Worm (Caenorhabditis elegans) whole organism, L2 larva: ENCODE data around the gene F54D10.8.

Experiments
- C34F6.9 ChIP-seq: fragments of 150-350 bp; optimal IDR thresholded peaks from 2 replicates; lab custom pipeline; 2014; ENCODE audit warnings: missing biosample characterization, missing genetic modification characterization
- F13H6.1 ChIP-seq: sonication (generic microtip); optimal IDR thresholded peaks from 2 replicates; lab custom pipeline; 2016; ENCODE audit warnings: missing genetic modification characterization, missing compliant biosample characterization
- R02D3.7 ChIP-seq: fragments of 150-350 bp; optimal IDR thresholded peaks from 2 replicates; lab custom pipeline; 2014; ENCODE audit warnings: missing biosample characterization, missing genetic modification characterization
- Y55F3AM.14 ChIP-seq: fragments of 200-800 bp; sonication (Bioruptor generic); optimal IDR thresholded peaks from 2 replicates; lab custom pipeline; 2018; ENCODE audit warnings: mild to moderate bottlenecking, missing genetic modification characterization, missing compliant biosample characterization
- ZK546.5 ChIP-seq: sonication (generic microtip); optimal IDR thresholded peaks from 2 replicates; lab custom pipeline; 2017; ENCODE audit warnings: missing biosample characterization, missing genetic modification characterization
- alr-1 ChIP-seq: fragments of 150-350 bp; optimal IDR thresholded peaks from 2 replicates; lab custom pipeline; 2014; ENCODE audit warnings: missing biosample characterization, missing genetic modification characterization
- aly-2 ChIP-seq: fragments of 150-350 bp; optimal IDR thresholded peaks from 2 replicates; lab custom pipeline; 2014; ENCODE audit warnings: missing biosample characterization, missing genetic modification characterization
- ama-1 ChIP-seq: fragments of 150-350 bp; optimal IDR thresholded peaks from 2 replicates; lab custom pipeline; 2018; ENCODE audit warnings: inconsistent platforms
- blmp-1 ChIP-seq: sonication (generic microtip); optimal IDR thresholded peaks from 2 replicates; lab custom pipeline; 2017; ENCODE audit warnings: missing genetic modification characterization, mild to moderate bottlenecking, missing compliant biosample characterization, antibody characterized with exemption, moderate library complexity; ENCODE audit not compliant: insufficient read depth
- ceh-16 ChIP-seq: fragments of 150-350 bp; optimal IDR thresholded peaks from 2 replicates; lab custom pipeline; 2014; ENCODE audit warnings: missing biosample characterization, missing genetic modification characterization
- ceh-82 ChIP-seq: fragments of 150-350 bp; optimal IDR thresholded peaks from 2 replicates; lab custom pipeline; 2014; ENCODE audit warnings: missing biosample characterization, missing genetic modification characterization
- crh-2 ChIP-seq: sonication (generic microtip); optimal IDR thresholded peaks from 2 replicates; lab custom pipeline; 2017; ENCODE audit warnings: missing biosample characterization, missing genetic modification characterization
- dmd-4 ChIP-seq: sonication (generic microtip); optimal IDR thresholded peaks from 2 replicates; lab custom pipeline; 2017; ENCODE audit warnings: missing biosample characterization, missing genetic modification characterization
- egl-27 ChIP-seq: sonication (generic microtip); optimal IDR thresholded peaks from 3 replicates; lab custom pipeline; 2017; ENCODE audit warnings: missing biosample characterization, missing genetic modification reagents, missing genetic modification characterization
- elt-1 ChIP-seq: fragments of 150-350 bp; optimal IDR thresholded peaks from 2 replicates; lab custom pipeline; 2014; ENCODE audit warnings: missing biosample characterization, missing genetic modification characterization
- elt-3 ChIP-seq: sonication (generic microtip); optimal IDR thresholded peaks from 2 replicates; lab custom pipeline; 2017; ENCODE audit warnings: missing biosample characterization, missing genetic modification characterization
- fos-1 ChIP-seq: fragments of 150-350 bp; optimal IDR thresholded peaks from 2 replicates; lab custom pipeline; 2014; ENCODE audit warnings: missing biosample characterization, missing genetic modification characterization
- gmeb-1 ChIP-seq: fragments of 150-350 bp; optimal IDR thresholded peaks from 2 replicates; lab custom pipeline; 2014; ENCODE audit warnings: missing biosample characterization, missing genetic modification characterization
- lin-11 ChIP-seq: fragments of 150-350 bp; sonication (generic microtip); optimal IDR thresholded peaks from 2 replicates; lab custom pipeline; 2014; ENCODE audit warnings: missing biosample characterization, missing genetic modification characterization, inconsistent platforms, mixed read lengths
- lin-13 ChIP-seq: fragments of 150-350 bp; optimal IDR thresholded peaks from 2 replicates; lab custom pipeline; 2014; ENCODE audit warnings: missing biosample characterization, missing genetic modification reagents, missing genetic modification characterization
- lin-39 ChIP-seq: fragments of 150-350 bp; optimal IDR thresholded peaks from 2 replicates; lab custom pipeline; 2014; ENCODE audit warnings: missing biosample characterization, missing genetic modification reagents, missing genetic modification characterization
- lsy-2 ChIP-seq, 2 experiments: fragments of 150-350 bp in 1 of 2; sonication (generic microtip) in 1 of 2; optimal IDR thresholded peaks; 2 replicates each; lab custom pipeline; 2014 to 2017; ENCODE audit warnings: missing biosample characterization in 2 of 2, missing genetic modification characterization in 2 of 2
- mab-5 ChIP-seq: fragments of 150-350 bp; optimal IDR thresholded peaks from 2 replicates; lab custom pipeline; 2014; ENCODE audit warnings: missing biosample characterization, missing genetic modification characterization
- mbf-1 ChIP-seq: sonication (generic microtip); optimal IDR thresholded peaks from 2 replicates; lab custom pipeline; 2017; ENCODE audit warnings: missing biosample characterization, missing genetic modification characterization
- mdl-1 ChIP-seq, 2 experiments: fragments of 150-350 bp in 1 of 2; sonication (generic microtip) in 1 of 2; optimal IDR thresholded peaks; 2 replicates each; lab custom pipeline; 2017; ENCODE audit warnings: missing biosample characterization in 2 of 2, missing genetic modification characterization in 2 of 2
- nhr-10 ChIP-seq: sonication (generic microtip); optimal IDR thresholded peaks from 2 replicates; lab custom pipeline; 2017; ENCODE audit warnings: missing biosample characterization, missing genetic modification characterization
- nhr-11 ChIP-seq: fragments of 150-350 bp; optimal IDR thresholded peaks from 2 replicates; lab custom pipeline; 2014; ENCODE audit warnings: missing biosample characterization, missing genetic modification characterization
- nhr-12 ChIP-seq: fragments of 150-350 bp; optimal IDR thresholded peaks from 2 replicates; lab custom pipeline; 2014; ENCODE audit warnings: missing biosample characterization, missing genetic modification characterization
- nhr-129 ChIP-seq: fragments of 150-350 bp; optimal IDR thresholded peaks from 2 replicates; lab custom pipeline; 2014; ENCODE audit warnings: missing biosample characterization, missing genetic modification characterization
- nhr-21 ChIP-seq: fragments of 150-350 bp; optimal IDR thresholded peaks from 2 replicates; lab custom pipeline; 2014; ENCODE audit warnings: missing biosample characterization, missing genetic modification characterization
- nhr-23 ChIP-seq: fragments of 150-350 bp; optimal IDR thresholded peaks from 2 replicates; lab custom pipeline; 2014; ENCODE audit warnings: missing biosample characterization, missing genetic modification reagents, missing genetic modification characterization
- nhr-237 ChIP-seq: fragments of 150-350 bp; optimal IDR thresholded peaks from 2 replicates; lab custom pipeline; 2014; ENCODE audit warnings: missing biosample characterization, missing genetic modification characterization
- nhr-25 ChIP-seq: fragments of 150-350 bp; sonication (generic microtip); optimal IDR thresholded peaks from 3 replicates; lab custom pipeline; 2014; ENCODE audit warnings: missing biosample characterization, missing genetic modification characterization
- nhr-6 ChIP-seq: fragments of 150-350 bp; optimal IDR thresholded peaks from 2 replicates; lab custom pipeline; 2014; ENCODE audit warnings: missing biosample characterization, missing genetic modification characterization
- nhr-77 ChIP-seq: fragments of 150-350 bp; optimal IDR thresholded peaks from 2 replicates; lab custom pipeline; 2014; ENCODE audit warnings: missing biosample characterization, missing genetic modification characterization
- peb-1 ChIP-seq: fragments of 150-350 bp; optimal IDR thresholded peaks from 2 replicates; lab custom pipeline; 2014; ENCODE audit warnings: missing biosample characterization, missing genetic modification characterization
- sem-4 ChIP-seq: fragments of 150-350 bp; optimal IDR thresholded peaks from 2 replicates; lab custom pipeline; 2014; ENCODE audit warnings: missing biosample characterization, missing genetic modification reagents, missing genetic modification characterization
- skn-1 ChIP-seq: sonication (generic microtip); optimal IDR thresholded peaks from 2 replicates; lab custom pipeline; 2017; ENCODE audit warnings: missing biosample characterization, missing genetic modification characterization
- sma-3 ChIP-seq: sonication (generic microtip); optimal IDR thresholded peaks from 2 replicates; lab custom pipeline; 2016; ENCODE audit warnings: missing genetic modification reagents, missing genetic modification characterization, missing compliant biosample characterization
- sma-9 ChIP-seq, 2 experiments: fragments of 150-350 bp in 1 of 2; sonication (generic microtip) in 1 of 2; optimal IDR thresholded peaks; 2 replicates each; lab custom pipeline; 2014 to 2016; ENCODE audit warnings: missing genetic modification characterization in 2 of 2, mild to moderate bottlenecking in 1 of 2, missing biosample characterization in 1 of 2, missing compliant biosample characterization in 1 of 2, missing genetic modification reagents in 1 of 2, moderate library complexity in 1 of 2
- snpc-4 ChIP-seq: fragments of 150-350 bp; optimal IDR thresholded peaks from 2 replicates; lab custom pipeline; 2014; ENCODE audit warnings: missing biosample characterization, missing genetic modification characterization
- unc-39 ChIP-seq: fragments of 150-350 bp; optimal IDR thresholded peaks from 2 replicates; lab custom pipeline; 2014; ENCODE audit warnings: missing biosample characterization, missing genetic modification characterization
- unc-55 ChIP-seq: fragments of 150-350 bp; sonication (generic microtip); optimal IDR thresholded peaks from 3 replicates; lab custom pipeline; 2014; ENCODE audit warnings: missing biosample characterization, missing genetic modification reagents, missing genetic modification characterization
- unc-62 ChIP-seq: fragments of 150-350 bp; optimal IDR thresholded peaks from 2 replicates; lab custom pipeline; 2014; ENCODE audit warnings: missing biosample characterization, missing genetic modification reagents, missing genetic modification characterization
- zag-1 ChIP-seq: fragments of 150-350 bp; optimal IDR thresholded peaks from 2 replicates; lab custom pipeline; 2014; ENCODE audit warnings: missing biosample characterization, missing genetic modification characterization
- ztf-1 ChIP-seq: fragments of 200-800 bp; sonication (Bioruptor generic); conservative IDR thresholded peaks from 2 replicates; pipeline ENCODE4 v1.3.6; 2022; ENCODE audit warnings: missing genetic modification characterization, missing compliant biosample characterization
- ztf-11 ChIP-seq: sonication (generic microtip); optimal IDR thresholded peaks from 2 replicates; lab custom pipeline; 2017; ENCODE audit warnings: missing biosample characterization, missing genetic modification characterization
- ztf-4 ChIP-seq: fragments of 150-350 bp; optimal IDR thresholded peaks from 2 replicates; lab custom pipeline; 2014; ENCODE audit warnings: missing biosample characterization, missing genetic modification characterization

F54D10.8 gene

ce11 chrII:3808643-3809042, 19.1 kb downstream of the F54D10.8 start:
- TF ChIP-seq sma-9 (GFP tag; optimal IDR thresholded peaks at IDR 0.05; lab: Kevin White, UChicago): no peak
- no peak for TF ChIP-seq sma-9 (tag; optimal IDR thresholded peaks at IDR 0.05; lab: Kevin White, UChicago)
- TF ChIP-seq alr-1: no peak
- TF ChIP-seq peb-1 (tag; lab: Kevin White, UChicago): no peak
- no peak for TF ChIP-seq sem-4 (tag; lab: Kevin White, UChicago)
- no peak for TF ChIP-seq mdl-1 (tag; optimal IDR thresholded peaks at IDR 0.05; lab: Kevin White, UChicago)
- no peak for TF ChIP-seq skn-1 (tag; lab: Kevin White, UChicago)
- TF ChIP-seq elt-3 (tag; lab: Kevin White, UChicago): no peak

DNA sequence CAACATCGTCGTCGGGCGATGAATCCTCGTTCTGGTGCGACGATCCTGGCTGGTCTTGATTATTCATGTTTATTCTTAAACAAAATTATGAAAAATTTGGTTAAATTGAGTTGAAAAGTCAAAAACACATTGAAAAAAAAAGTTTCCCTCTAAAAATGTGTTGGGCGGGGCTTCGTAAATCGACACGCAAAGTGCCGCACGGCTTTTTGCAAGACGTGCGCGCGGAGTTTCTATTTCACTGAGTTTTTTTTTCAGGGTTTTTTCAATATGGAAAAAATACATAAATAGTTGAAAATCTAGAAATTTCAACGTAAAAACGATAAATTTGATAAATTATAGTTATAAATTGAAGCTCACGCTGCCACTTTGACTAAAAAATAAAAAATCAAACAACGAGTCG, 19.6 kb downstream of the F54D10.8 start, which contains the start of gene F54D10.5:
TSS of gene F54D10.5 (minus strand) at position 74 of the 400 bp plus-strand sequence.
- TF ChIP-seq ama-1 (lab: Kevin White, UChicago): no peak
- no peak for TF ChIP-seq peb-1 (tag; lab: Kevin White, UChicago)
- peak; percentile 84 for TF ChIP-seq lin-13 (GFP tag; lab: Kevin White, UChicago)
- no peak for TF ChIP-seq unc-62 (GFP tag; lab: Kevin White, UChicago)
- TF ChIP-seq nhr-21 (tag; lab: Kevin White, UChicago): no peak
- TF ChIP-seq skn-1 (tag; lab: Kevin White, UChicago): no peak
- TF ChIP-seq nhr-11: no peak
- TF ChIP-seq elt-1 (tag; lab: Kevin White, UChicago): no peak
- TF ChIP-seq nhr-237 (tag; lab: Kevin White, UChicago): peak; percentile 22
- TF ChIP-seq ZK546.5 (tag; lab: Kevin White, UChicago): peak; percentile 41
- TF ChIP-seq lsy-2 (tag; optimal IDR thresholded peaks at IDR 0.05; lab: Kevin White, UChicago): peak; percentile 69 to 88
- no peak for TF ChIP-seq nhr-12 (tag; lab: Kevin White, UChicago)
- no peak for TF ChIP-seq ceh-82
- no peak for TF ChIP-seq blmp-1 (tag; lab: Kevin White, UChicago)
- no peak for TF ChIP-seq mdl-1 (tag; optimal IDR thresholded peaks at IDR 0.05; lab: Kevin White, UChicago)
- peak; percentile 83 for TF ChIP-seq crh-2 (tag; lab: Kevin White, UChicago)
- no peak for TF ChIP-seq alr-1
- peak; percentile 9 for TF ChIP-seq zag-1 (tag; lab: Kevin White, UChicago)
- peak; percentile 95 for TF ChIP-seq gmeb-1 (tag; lab: Kevin White, UChicago)
- peak; percentile 75 for TF ChIP-seq F13H6.1 (tag; lab: Kevin White, UChicago)
- TF ChIP-seq ztf-1: no peak
- TF ChIP-seq ztf-11 (tag; lab: Kevin White, UChicago): no peak
- TF ChIP-seq aly-2 (tag; lab: Kevin White, UChicago): no peak
- TF ChIP-seq egl-27 (tag; lab: Kevin White, UChicago): no peak
- TF ChIP-seq lin-39: no peak
- no peak for TF ChIP-seq fos-1
- TF ChIP-seq nhr-6: no peak
- TF ChIP-seq nhr-77: no peak
- peak; percentile 4 for TF ChIP-seq nhr-10
- TF ChIP-seq snpc-4: peak; percentile 38
- peak; percentile 84 for TF ChIP-seq sma-9 (GFP tag; optimal IDR thresholded peaks at IDR 0.05; lab: Kevin White, UChicago)
- TF ChIP-seq sma-9 (tag; optimal IDR thresholded peaks at IDR 0.05; lab: Kevin White, UChicago): no peak
- no peak for TF ChIP-seq nhr-23
- TF ChIP-seq sma-3 (GFP tag; lab: Kevin White, UChicago): peak; percentile 82
- TF ChIP-seq elt-3 (tag; lab: Kevin White, UChicago): no peak
- no peak for TF ChIP-seq Y55F3AM.14 (GFP tag; lab: Kevin White, UChicago)
- no peak for TF ChIP-seq mbf-1 (tag; lab: Kevin White, UChicago)
- peak; percentile 74 for TF ChIP-seq sem-4 (tag; lab: Kevin White, UChicago)
- peak; percentile 67 for TF ChIP-seq C34F6.9 (tag; lab: Kevin White, UChicago)
- peak; percentile 1 for TF ChIP-seq ceh-16 (tag; lab: Kevin White, UChicago)
- peak; percentile 87 for TF ChIP-seq unc-55 (GFP tag; lab: Kevin White, UChicago)
- TF ChIP-seq lin-11 (tag; lab: Kevin White, UChicago): peak; percentile 70
- no peak for TF ChIP-seq dmd-4 (tag; lab: Kevin White, UChicago)
- TF ChIP-seq unc-39 (tag; lab: Kevin White, UChicago): no peak
- no peak for TF ChIP-seq ztf-4 (tag; lab: Kevin White, UChicago)
- TF ChIP-seq nhr-25 (tag; lab: Kevin White, UChicago): no peak
- TF ChIP-seq nhr-129: peak; percentile 65
- TF ChIP-seq mab-5: peak; percentile 39
- peak; percentile 95 for TF ChIP-seq R02D3.7 (tag; lab: Kevin White, UChicago)
